Worm (Caenorhabditis elegans): ENCODE results near the gene F11C1.9.

Gene F11C1.9

ce11 chrX:13004491-13005093 lies 27.2 kb upstream of the F11C1.9 start:
- no peak for TF ChIP-seq pqm-1 (tag; optimal IDR thresholded peaks at IDR 0.05)
- no peak for TF ChIP-seq ahr-1 (tag; optimal IDR thresholded peaks at IDR 0.05)

DNA sequence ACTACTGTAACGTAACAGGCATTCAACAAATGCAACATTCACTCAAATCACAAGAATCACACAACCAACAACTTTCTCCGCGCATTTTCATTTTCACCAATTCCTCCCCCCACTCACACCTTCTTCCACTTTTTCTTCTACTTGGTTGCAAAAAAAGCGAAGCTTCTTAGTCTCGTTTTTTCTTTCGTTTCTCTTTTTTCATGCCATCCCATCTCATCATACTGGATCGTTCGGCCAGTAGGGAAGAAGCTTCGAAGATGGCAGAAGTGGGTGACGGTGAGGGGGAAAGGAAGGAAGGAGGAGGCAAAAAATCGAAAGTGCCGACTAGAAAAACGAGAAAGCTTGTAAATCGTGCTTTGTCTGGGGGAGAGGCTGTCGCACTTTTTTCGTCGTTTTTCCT lies 25.7 kb upstream of the F11C1.9 start:
- TF ChIP-seq tbx-2 (tag; optimal IDR thresholded peaks at IDR 0.05) (no peak), pag-3 (tag; optimal IDR thresholded peaks at IDR 0.05; ENCODE audit: borderline replicate concordance) (no peak), ceh-31 (tag; optimal IDR thresholded peaks at IDR 0.05) (no peak), zip-5 (tag; optimal IDR thresholded peaks at IDR 0.05) (no peak), unc-55 (GFP tag; optimal IDR thresholded peaks at IDR 0.05) (no peak), elt-4 (tag; optimal IDR thresholded peaks at IDR 0.05) (no peak), hlh-6 (tag; optimal IDR thresholded peaks at IDR 0.05) (no peak), eyg-1 (tag; optimal IDR thresholded peaks at IDR 0.05) (no peak), ceh-18 (tag; optimal IDR thresholded peaks at IDR 0.05) (no peak), ceh-19 (GFP tag; optimal IDR thresholded peaks at IDR 0.05) (no peak), ahr-1 (tag; optimal IDR thresholded peaks at IDR 0.05) (no peak), fkh-10 (GFP tag; optimal IDR thresholded peaks at IDR 0.05) (no peak), pax-1 (tag; optimal IDR thresholded peaks at IDR 0.05) (no peak), Y22D7AL.16 (tag; optimal IDR thresholded peaks at IDR 0.05) (no peak)

- TF ChIP-seq mec-3 (tag; optimal IDR thresholded peaks at IDR 0.05; ENCODE audit: borderline replicate concordance), result no peak
These were observed 25.0 kb upstream of the F11C1.9 start for ce11 chrX:13002322-13002721.

DNA sequence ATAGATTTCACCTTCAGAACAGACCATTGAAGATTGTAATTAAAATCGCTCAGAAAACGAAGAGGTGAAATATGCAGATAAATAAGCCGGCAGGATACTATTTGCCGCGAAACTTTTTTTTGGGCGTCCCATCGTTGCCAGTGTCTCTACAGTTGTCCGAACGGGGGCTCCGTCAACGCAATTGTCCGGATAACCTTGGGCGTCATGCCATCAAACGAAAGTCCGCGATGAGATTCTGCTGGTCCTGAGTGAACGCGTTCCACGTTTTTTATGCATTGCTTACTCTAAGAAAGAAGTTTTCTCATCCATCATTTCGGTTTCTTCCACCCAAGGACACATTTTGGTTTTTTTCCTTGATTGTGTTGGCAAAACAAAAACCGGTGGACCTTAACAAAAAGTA lies 23.5 kb upstream of the F11C1.9 start:
- no peak for TF ChIP-seq elt-4 (tag; optimal IDR thresholded peaks at IDR 0.05)
- no peak for TF ChIP-seq odd-2 (tag; optimal IDR thresholded peaks at IDR 0.05)
- TF ChIP-seq unc-42 (tag; optimal IDR thresholded peaks at IDR 0.05), result no peak
- TF ChIP-seq fkh-10 (GFP tag; optimal IDR thresholded peaks at IDR 0.05), result no peak
- no peak for TF ChIP-seq nhr-232 (tag; optimal IDR thresholded peaks at IDR 0.05)
- no peak for TF ChIP-seq ceh-19 (GFP tag; optimal IDR thresholded peaks at IDR 0.05)
- no peak for TF ChIP-seq ama-1 (optimal IDR thresholded peaks at IDR 0.05)
- TF ChIP-seq unc-55 (GFP tag; optimal IDR thresholded peaks at IDR 0.05), result no peak
- no peak for TF ChIP-seq lim-6 (tag; optimal IDR thresholded peaks at IDR 0.05)
- TF ChIP-seq K02D7.2 (tag; optimal IDR thresholded peaks at IDR 0.05), result no peak
- TF ChIP-seq C08G9.2 (tag; optimal IDR thresholded peaks at IDR 0.05), result no peak
- TF ChIP-seq F13H6.1 (tag; optimal IDR thresholded peaks at IDR 0.05), result no peak
- TF ChIP-seq dmd-4 (tag; optimal IDR thresholded peaks at IDR 0.05; ENCODE audit: borderline replicate concordance), result no peak
- no peak for TF ChIP-seq pros-1 (tag; optimal IDR thresholded peaks at IDR 0.05)
- no peak for TF ChIP-seq pag-3 (tag; optimal IDR thresholded peaks at IDR 0.05; ENCODE audit: borderline replicate concordance)
- TF ChIP-seq ceh-6 (GFP tag; optimal IDR thresholded peaks at IDR 0.05), result no peak

ce11 chrX:12999567-12999966 lies 22.2 kb upstream of the F11C1.9 start:
- TF ChIP-seq unc-86 (tag; optimal IDR thresholded peaks at IDR 0.05) (no peak), ceh-22 (tag; optimal IDR thresholded peaks at IDR 0.05) (no peak)

ce11 chrX:12996161-12996560 lies 18.8 kb upstream of the F11C1.9 start:
- TF ChIP-seq pqm-1 (tag; optimal IDR thresholded peaks at IDR 0.05), result no peak
- TF ChIP-seq ceh-34 (tag; optimal IDR thresholded peaks at IDR 0.05), result no peak
- TF ChIP-seq C08G9.2 (tag; optimal IDR thresholded peaks at IDR 0.05), result no peak
- TF ChIP-seq gmeb-2 (tag; optimal IDR thresholded peaks at IDR 0.05), result no peak
- TF ChIP-seq ceh-14 (tag; optimal IDR thresholded peaks at IDR 0.05), result no peak
- no peak for TF ChIP-seq ets-4 (tag; optimal IDR thresholded peaks at IDR 0.05)
- TF ChIP-seq fax-1 (tag; optimal IDR thresholded peaks at IDR 0.05), result no peak
- no peak for TF ChIP-seq rnt-1 (tag; optimal IDR thresholded peaks at IDR 0.05)
- TF ChIP-seq ama-1 (optimal IDR thresholded peaks at IDR 0.05), result no peak
- TF ChIP-seq madf-2 (tag; optimal IDR thresholded peaks at IDR 0.05), result no peak
- TF ChIP-seq unc-42 (tag; optimal IDR thresholded peaks at IDR 0.05), result no peak
- no peak for TF ChIP-seq hlh-6 (tag; optimal IDR thresholded peaks at IDR 0.05)
